Fruit fly (Drosophila melanogaster): ENCODE results near the gene CG12617.

DNA sequence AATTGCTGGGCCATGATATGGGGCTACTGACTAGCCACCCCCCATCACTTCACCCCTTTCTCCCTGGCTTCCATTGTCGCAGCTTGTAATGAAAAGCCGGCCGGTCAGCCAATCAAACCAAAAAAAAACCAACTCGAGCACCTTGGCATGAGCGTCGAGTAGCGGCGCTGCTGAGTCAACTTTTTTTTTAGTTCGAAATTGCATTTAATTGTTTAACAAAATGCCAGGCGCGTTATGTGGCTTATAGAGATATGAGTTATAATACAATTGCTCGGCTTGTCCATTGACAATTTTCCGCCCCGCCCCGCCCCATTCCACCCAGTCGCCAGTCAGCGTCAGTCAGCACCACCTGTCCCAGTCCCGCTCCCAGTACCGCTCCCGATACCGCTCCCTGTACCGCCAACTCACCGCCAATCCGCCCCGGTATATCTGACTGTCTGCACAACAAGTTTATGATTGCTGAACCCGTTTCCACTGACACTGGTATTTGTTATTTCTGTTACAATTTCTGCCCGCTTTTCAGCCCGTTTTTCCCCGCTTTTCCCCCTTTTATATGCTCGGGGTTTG lies 26.8 kb downstream of the CG12617 start:
- TF ChIP-seq cic (GFP tag; optimal IDR thresholded peaks at IDR 0.05) (no peak), Hr96 (GFP tag; optimal IDR thresholded peaks at IDR 0.05) (no peak), CG7101 (tag; optimal IDR thresholded peaks at IDR 0.05) (no peak), CG33017 (tag; optimal IDR thresholded peaks at IDR 0.05) (no peak), CG11617 (GFP tag; optimal IDR thresholded peaks at IDR 0.05) (no peak), Mnt (GFP tag; optimal IDR thresholded peaks at IDR 0.05) (no peak), CG5204 (GFP tag; optimal IDR thresholded peaks at IDR 0.05) (no peak), ovo (GFP tag; optimal IDR thresholded peaks at IDR 0.05) (no peak), CG12768 (GFP tag; optimal IDR thresholded peaks at IDR 0.05) (no peak), cnc (optimal IDR thresholded peaks at IDR 0.05) (no peak), CG1620 (GFP tag; optimal IDR thresholded peaks at IDR 0.05) (no peak), CG7045 (GFP tag; optimal IDR thresholded peaks at IDR 0.05) (no peak)
